Worm (Caenorhabditis elegans) whole organism, L4 larva: ENCODE results near the gene R06B9.5.

Source experiments
- F26F4.8 ChIP-seq: fragments of 200-800 bp; sonication (Bioruptor generic); conservative IDR thresholded peaks from 2 replicates; pipeline ENCODE4 v1.3.6; 2022; ENCODE audit warnings: missing genetic modification characterization, missing compliant biosample characterization
- F49E8.2 ChIP-seq: sonication (generic microtip); optimal IDR thresholded peaks from 2 replicates; lab custom pipeline; 2016; ENCODE audit warnings: missing compliant biosample characterization, mild to moderate bottlenecking, missing genetic modification characterization, borderline replicate concordance
- T20F7.1 ChIP-seq: fragments of 200-800 bp; sonication (Bioruptor generic); optimal IDR thresholded peaks from 2 replicates; lab custom pipeline; 2018; ENCODE audit warnings: mild to moderate bottlenecking, missing genetic modification characterization, missing compliant biosample characterization
- Y105C5A.15 ChIP-seq: fragments of 200-800 bp; sonication (Bioruptor generic); IDR thresholded peaks from 2 replicates; pipeline ENCODE4 v1.3.6; 2022; ENCODE audit warnings: missing genetic modification characterization, missing compliant biosample characterization
- Y48G9A.11 ChIP-seq: fragments of 200-800 bp; sonication (Bioruptor generic); IDR thresholded peaks from 2 replicates; pipeline ENCODE4 v1.3.6; 2022; ENCODE audit warnings: missing genetic modification reagents, missing genetic modification characterization, missing compliant biosample characterization
- ceh-28 ChIP-seq: fragments of 150-350 bp; optimal IDR thresholded peaks from 2 replicates; lab custom pipeline; 2014; ENCODE audit warnings: missing biosample characterization, missing genetic modification reagents, missing genetic modification characterization
- daf-16 ChIP-seq, 3 experiments: sonication (generic microtip); optimal IDR thresholded peaks; 2 replicates each; lab custom pipeline; 2016 to 2017; ENCODE audit warnings: missing genetic modification characterization in 3 of 3, missing genetic modification reagents in 3 of 3, mild to moderate bottlenecking in 2 of 3, missing compliant biosample characterization in 2 of 3, missing biosample characterization in 1 of 3, moderate library complexity in 1 of 3
- daf-19 ChIP-seq: fragments of 200-800 bp; sonication (Bioruptor generic); conservative IDR thresholded peaks from 2 replicates; pipeline ENCODE4 v1.3.6; 2022; ENCODE audit warnings: missing genetic modification characterization, missing compliant biosample characterization
- dmd-6 ChIP-seq: fragments of 200-800 bp; sonication (Bioruptor generic); IDR thresholded peaks from 2 replicates; pipeline ENCODE4 v1.3.6; 2022; ENCODE audit warnings: missing genetic modification reagents, missing genetic modification characterization, missing compliant biosample characterization
- dmd-9 ChIP-seq: fragments of 200-800 bp; sonication (Bioruptor generic); IDR thresholded peaks from 2 replicates; pipeline ENCODE4 v1.3.6; 2022; ENCODE audit warnings: missing genetic modification reagents, missing genetic modification characterization, missing compliant biosample characterization
- egl-43 ChIP-seq: fragments of 200-800 bp; sonication (Bioruptor generic); IDR thresholded peaks from 2 replicates; pipeline ENCODE4 v1.3.6; 2022; ENCODE audit warnings: missing genetic modification reagents, missing genetic modification characterization, missing compliant biosample characterization
- fos-1 ChIP-seq: fragments of 150-350 bp; optimal IDR thresholded peaks from 2 replicates; lab custom pipeline; 2014; ENCODE audit warnings: missing biosample characterization, missing genetic modification characterization
- hlh-11 ChIP-seq: fragments of 200-800 bp; sonication (Bioruptor generic); optimal IDR thresholded peaks from 2 replicates; lab custom pipeline; 2018; ENCODE audit warnings: mild to moderate bottlenecking, missing genetic modification characterization, missing compliant biosample characterization
- hmg-1.1 ChIP-seq: fragments of 200-800 bp; sonication (Bioruptor generic); IDR thresholded peaks from 2 replicates; pipeline ENCODE4 v1.3.6; 2022; ENCODE audit warnings: missing genetic modification reagents, missing genetic modification characterization, missing compliant biosample characterization
- jun-1 ChIP-seq: fragments of 150-350 bp; optimal IDR thresholded peaks from 2 replicates; lab custom pipeline; 2014; ENCODE audit warnings: missing biosample characterization, missing genetic modification reagents, missing genetic modification characterization
- lim-7 ChIP-seq: fragments of 200-800 bp; sonication (Bioruptor generic); IDR thresholded peaks from 2 replicates; pipeline ENCODE4 v1.3.6; 2022; ENCODE audit warnings: missing genetic modification characterization, missing compliant biosample characterization
- lin-38 ChIP-seq: fragments of 200-800 bp; sonication (Bioruptor generic); IDR thresholded peaks from 2 replicates; pipeline ENCODE4 v1.3.6; 2022; ENCODE audit warnings: missing genetic modification reagents, missing genetic modification characterization, missing compliant biosample characterization
- lsy-2 ChIP-seq, 2 experiments: fragments of 150-350 bp in 1 of 2; sonication (generic microtip) in 1 of 2; optimal IDR thresholded peaks; 2 replicates each; lab custom pipeline; 2014 to 2017; ENCODE audit warnings: missing biosample characterization in 2 of 2, missing genetic modification characterization in 2 of 2
- nhr-237 ChIP-seq: sonication (generic microtip); optimal IDR thresholded peaks from 2 replicates; lab custom pipeline; 2017; ENCODE audit warnings: missing biosample characterization, missing genetic modification characterization
- nhr-25 ChIP-seq: sonication (generic microtip); optimal IDR thresholded peaks from 2 replicates; lab custom pipeline; 2017; ENCODE audit warnings: missing genetic modification characterization, mild to moderate bottlenecking, missing compliant biosample characterization, antibody characterized with exemption, moderate library complexity, borderline replicate concordance; ENCODE audit not compliant: insufficient read depth
- nhr-41 ChIP-seq: fragments of 200-800 bp; sonication (Bioruptor generic); IDR thresholded peaks from 2 replicates; pipeline ENCODE4 v1.3.6; 2022; ENCODE audit warnings: missing genetic modification reagents, missing genetic modification characterization, missing compliant biosample characterization
- nhr-42 ChIP-seq: fragments of 200-800 bp; sonication (Bioruptor generic); IDR thresholded peaks from 2 replicates; pipeline ENCODE4 v1.3.6; 2022; ENCODE audit warnings: missing genetic modification characterization, missing compliant biosample characterization
- nhr-48 ChIP-seq: sonication (generic microtip); optimal IDR thresholded peaks from 2 replicates; lab custom pipeline; 2016; ENCODE audit warnings: mild to moderate bottlenecking, missing genetic modification characterization, missing compliant biosample characterization
- nhr-76 ChIP-seq: fragments of 150-350 bp; optimal IDR thresholded peaks from 2 replicates; lab custom pipeline; 2014; ENCODE audit warnings: missing biosample characterization, missing genetic modification characterization
- skn-1 ChIP-seq: fragments of 150-350 bp; optimal IDR thresholded peaks from 2 replicates; lab custom pipeline; 2014; ENCODE audit warnings: missing biosample characterization, missing genetic modification characterization
- snpc-1.2 ChIP-seq: fragments of 200-800 bp; sonication (Bioruptor generic); IDR thresholded peaks from 2 replicates; pipeline ENCODE4 v1.3.6; 2022; ENCODE audit warnings: missing genetic modification reagents, missing genetic modification characterization, missing compliant biosample characterization
- spr-1 ChIP-seq: sonication (generic microtip); optimal IDR thresholded peaks from 2 replicates; lab custom pipeline; 2016; ENCODE audit warnings: mild to moderate bottlenecking, missing genetic modification characterization, missing compliant biosample characterization
- unc-39 ChIP-seq: sonication (generic microtip); optimal IDR thresholded peaks from 2 replicates; lab custom pipeline; 2017; ENCODE audit warnings: missing biosample characterization, missing genetic modification characterization
- unc-62 ChIP-seq, 3 experiments: fragments of 150-350 bp in 1 of 3; sonication (generic microtip); optimal IDR thresholded peaks in 2 of 3; peaks in 1 of 3; 1 replicate in 1 of 3; 2 replicates in 2 of 3; lab custom pipeline; 2014 to 2017; ENCODE audit warnings: missing biosample characterization in 3 of 3, missing genetic modification characterization in 3 of 3, missing genetic modification reagents in 3 of 3, missing genotype in 1 of 3
- zag-1 ChIP-seq: fragments of 150-350 bp; optimal IDR thresholded peaks from 2 replicates; lab custom pipeline; 2014; ENCODE audit warnings: missing biosample characterization, missing genetic modification characterization
- zfp-3 ChIP-seq: fragments of 200-800 bp; sonication (Bioruptor generic); conservative IDR thresholded peaks from 2 replicates; pipeline ENCODE4 v1.3.6; 2022; ENCODE audit warnings: missing genetic modification reagents, missing genetic modification characterization, missing compliant biosample characterization
- zip-2 ChIP-seq: fragments of 150-350 bp; optimal IDR thresholded peaks from 2 replicates; lab custom pipeline; 2014; ENCODE audit warnings: missing biosample characterization, missing genetic modification characterization
- ztf-7 ChIP-seq: fragments of 150-350 bp; optimal IDR thresholded peaks from 2 replicates; lab custom pipeline; 2014; ENCODE audit warnings: missing biosample characterization, missing genetic modification characterization

Gene R06B9.5

DNA sequence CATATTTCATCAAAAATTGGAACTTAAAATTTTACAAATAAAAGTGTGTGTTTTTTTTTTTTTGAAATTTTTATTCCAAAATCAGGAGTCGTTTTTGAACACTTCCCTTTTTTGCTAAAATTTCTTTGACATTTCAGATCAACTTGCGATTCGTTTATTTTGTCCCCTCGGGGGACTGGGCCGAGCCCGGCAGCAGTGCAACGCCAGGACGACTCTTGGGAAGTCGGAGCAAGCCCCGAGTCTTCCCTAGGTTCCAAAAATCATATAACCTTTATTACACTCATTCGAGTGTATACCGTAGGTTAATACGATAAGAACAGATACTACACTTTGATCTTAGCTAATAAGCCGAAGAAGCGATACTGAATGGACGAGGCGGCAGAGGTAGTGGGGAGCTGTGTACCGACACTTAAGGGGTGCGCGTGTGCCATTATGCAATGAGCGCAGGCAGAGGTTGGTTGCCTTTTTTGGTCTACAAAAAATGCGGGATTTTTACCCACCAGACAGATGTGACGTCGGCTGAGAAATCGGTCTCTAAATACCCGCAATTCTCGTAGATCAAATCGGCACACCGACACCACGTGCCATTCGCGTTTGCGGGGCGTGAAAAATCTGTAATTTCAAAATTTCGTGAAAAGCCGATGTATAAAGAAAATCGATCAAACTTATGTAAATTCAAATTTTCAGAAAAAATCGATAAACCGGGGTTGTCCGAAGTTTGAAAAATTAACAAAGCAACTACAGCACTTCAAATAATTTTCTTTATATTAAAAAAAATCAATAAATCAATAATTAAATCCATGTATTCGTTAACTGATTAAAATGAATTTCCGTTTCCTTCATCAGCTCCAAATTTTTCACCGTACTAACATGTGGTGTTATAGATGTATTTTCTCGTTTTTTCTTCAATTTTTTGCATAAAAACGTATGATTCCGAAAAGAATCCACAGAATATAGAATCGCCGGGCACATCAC, 18.4 kb upstream of the R06B9.5 start:
- TF ChIP-seq unc-39 (tag; lab: Kevin White, UChicago) (no peak), fos-1 (no peak), lsy-2 (tag; optimal IDR thresholded peaks at IDR 0.05; lab: Kevin White, UChicago) (no peak), ceh-28 (tag; lab: Kevin White, UChicago) (peak; percentile 98), dmd-6 (GFP tag; lab: Robert Waterston, UW) (peak; percentile 13; the same call in 1 of the 2 replicates), F49E8.2 (tag; lab: Kevin White, UChicago) (peak; percentile 73), F26F4.8 (no peak), snpc-1.2 (0 out of 2 replicates have a peak, but pooled peaks have one; percentile 52), egl-43 (GFP tag; lab: Robert Waterston, UW) (peak; percentile 58; the same call in 1 of the 2 replicates), ztf-7 (tag; lab: Kevin White, UChicago) (no peak), zip-2 (tag; lab: Kevin White, UChicago) (no peak), nhr-237 (tag; lab: Kevin White, UChicago) (no peak), T20F7.1 (no peak), nhr-25 (tag; lab: Kevin White, UChicago) (no peak), nhr-76 (tag; lab: Kevin White, UChicago) (no peak), lin-38 (GFP tag; lab: Robert Waterston, UW) (no peak; the same call in 1 of the 2 replicates), jun-1 (tag; lab: Kevin White, UChicago) (no peak), Y48G9A.11 (GFP tag; lab: Robert Waterston, UW) (0 out of 2 replicates have a peak, but pooled peaks have one; percentile 26)

DNA sequence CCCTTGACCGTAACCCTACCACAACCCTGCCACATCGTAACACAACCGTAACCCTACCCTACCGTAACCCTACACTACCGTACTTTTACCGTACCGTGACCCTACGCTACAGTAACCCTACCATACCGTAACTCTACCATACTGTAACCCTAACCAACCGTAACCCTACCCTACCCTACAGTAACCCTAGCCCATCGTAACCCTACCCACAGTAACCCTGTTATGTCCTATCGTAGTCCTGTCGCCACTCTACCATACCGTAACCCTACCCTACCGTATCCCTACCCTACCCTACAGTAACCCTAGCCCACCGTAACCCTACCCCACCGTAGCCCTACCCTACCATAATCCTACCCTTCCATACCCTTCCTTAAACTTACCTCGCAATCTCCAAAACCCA, 15.5 kb upstream of the R06B9.5 start:
- no peak for TF ChIP-seq daf-19 (GFP tag; lab: Robert Waterston, UW)
- peak; percentile 56; the same call in 1 of the 2 replicates for TF ChIP-seq nhr-42 (GFP tag; lab: Robert Waterston, UW)
- TF ChIP-seq unc-62 (GFP tag; optimal IDR thresholded peaks at IDR 0.05 in 1 of 2; lab: Kevin White, UChicago), result peak in 1 of 2 experiments; percentile 83
- TF ChIP-seq unc-62 (tag; optimal IDR thresholded peaks at IDR 0.05; lab: Kevin White, UChicago), result no peak

- TF ChIP-seq jun-1 (tag; lab: Kevin White, UChicago) (no peak), daf-16 (GFP tag; optimal IDR thresholded peaks at IDR 0.05; lab: Kevin White, UChicago) (no peak), daf-16 (tag; optimal IDR thresholded peaks at IDR 0.05; lab: Kevin White, UChicago) (no peak), skn-1 (no peak), zfp-3 (GFP tag; lab: Robert Waterston, UW) (no peak), hlh-11 (tag; lab: Kevin White, UChicago) (no peak), lim-7 (GFP tag; lab: Robert Waterston, UW) (no peak), nhr-41 (GFP tag; lab: Robert Waterston, UW) (no peak), nhr-48 (tag; lab: Kevin White, UChicago) (no peak), Y105C5A.15 (no peak), zag-1 (tag; lab: Kevin White, UChicago) (no peak), hmg-1.1 (GFP tag; lab: Robert Waterston, UW) (no peak), dmd-9 (GFP tag; lab: Robert Waterston, UW) (no peak), spr-1 (tag; lab: Kevin White, UChicago) (no peak)
Measured at ce11 chrII:13721218-13721617, 14.9 kb upstream of the R06B9.5 start, which contains the start of gene sre-46. TSS of gene sre-46 (minus strand) at chrII:13721318.
